ENCODE assay signal across 1 worm cellular context in genomic region chrII:7104794-7105613, ce11.
A peak's percentile ranks its signal among the peaks of the same experiment; 100 is the strongest.
TF ChIP-seq lines count a peak whose summit lies in the region.

TSS of gene farl-11 (minus strand) at chrII:7105035.
TSS of gene rpl-33 (plus strand) at chrII:7105563.

TF ChIP-seq in whole organism, L1 larva, 84 proteins besides CTCF, POLR2A, EP300 and RAD21 (continued from another document):
- TF ChIP-seq nhr-11 (tag; optimal IDR thresholded peaks at IDR 0.05; lab: Kevin White, UChicago) (peak; percentile 39), C16A3.4 (tag; optimal IDR thresholded peaks at IDR 0.05; lab: Kevin White, UChicago) (peak; percentile 95), nhr-76 (tag; optimal IDR thresholded peaks at IDR 0.05; lab: Kevin White, UChicago) (no peak), snu-23 (GFP tag; optimal IDR thresholded peaks at IDR 0.05; lab: Kevin White, UChicago) (peak; percentile 92), aha-1 (tag; optimal IDR thresholded peaks at IDR 0.05; lab: Kevin White, UChicago) (no peak), pag-3 (tag; optimal IDR thresholded peaks at IDR 0.05; lab: Kevin White, UChicago; ENCODE audit: borderline replicate concordance, insufficient read depth) (no peak), alr-1 (tag; optimal IDR thresholded peaks at IDR 0.05; lab: Kevin White, UChicago; ENCODE audit: borderline replicate concordance) (no peak), mdl-1 (tag; optimal IDR thresholded peaks at IDR 0.05; lab: Kevin White, UChicago) (peak in 1 of 2 experiments; percentile 65), irx-1 (tag; optimal IDR thresholded peaks at IDR 0.05; lab: Kevin White, UChicago) (peak; percentile 43), mab-9 (GFP tag; IDR thresholded peaks at IDR 0.05; lab: Robert Waterston, UW) (no peak), efl-1 (optimal IDR thresholded peaks at IDR 0.05; lab: Kevin White, UChicago) (peak; percentile 84 to 86), efl-1 (GFP tag; optimal IDR thresholded peaks at IDR 0.05 in 1 of 2; lab: Kevin White, UChicago) (peak; percentile 79 to 97), ceh-82 (tag; optimal IDR thresholded peaks at IDR 0.05; lab: Kevin White, UChicago) (peak; percentile 77 to 92 (median 80))
